Worm (Caenorhabditis elegans): ENCODE data around the gene ubh-2.

- TF ChIP-seq aly-1 (tag; optimal IDR thresholded peaks at IDR 0.05), result no peak
- TF ChIP-seq ama-1 (optimal IDR thresholded peaks at IDR 0.05), result no peak
- TF ChIP-seq sea-1 (GFP tag; conservative IDR thresholded peaks at IDR 0.05), result no peak
- no peak for TF ChIP-seq B0310.2 (tag; optimal IDR thresholded peaks at IDR 0.05)
- TF ChIP-seq pes-1 (GFP tag; IDR thresholded peaks at IDR 0.05), result no peak
- no peak for TF ChIP-seq ceh-36 (tag; optimal IDR thresholded peaks at IDR 0.05)
- no peak for TF ChIP-seq tbx-37 (GFP tag; conservative IDR thresholded peaks at IDR 0.05)
- no peak for TF ChIP-seq tbx-11 (GFP tag; IDR thresholded peaks at IDR 0.05)
- TF ChIP-seq hmbx-1 (tag; optimal IDR thresholded peaks at IDR 0.05), result no peak
- no peak for TF ChIP-seq scrt-1 (GFP tag; IDR thresholded peaks at IDR 0.05)
Measured at ce11 chrV:6461250-6461649, 48.4 kb downstream of the ubh-2 start.
